Fruit fly (Drosophila melanogaster): ENCODE measurements around the gene Myc.

The Myc gene

DNA sequence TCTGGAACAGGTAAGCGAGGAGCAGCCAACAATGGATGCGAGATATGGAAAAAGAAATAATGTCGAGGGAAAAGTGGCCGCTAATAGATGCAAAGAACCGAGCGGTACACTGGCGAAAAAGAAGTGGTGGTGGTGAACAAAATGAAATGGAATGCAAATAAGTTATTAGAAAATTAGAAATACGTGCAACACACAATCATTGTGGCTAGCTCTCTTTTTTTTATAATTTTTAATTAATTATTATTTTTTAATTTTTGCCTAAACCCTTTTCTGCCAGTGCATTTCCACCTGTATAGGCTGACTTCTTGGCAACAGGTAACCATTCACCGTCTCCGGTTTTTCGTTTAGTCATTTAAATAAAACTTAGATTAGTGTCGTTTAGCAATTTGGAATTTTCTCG lies 17.8 kb upstream of the Myc start (continued):
- TF ChIP-seq disco-r (GFP tag; optimal IDR thresholded peaks at IDR 0.05) (no peak), lbe (GFP tag; optimal IDR thresholded peaks at IDR 0.05) (no peak), esg (GFP tag; conservative IDR thresholded peaks at IDR 0.05) (peak; percentile 78), CG11398 (GFP tag; optimal IDR thresholded peaks at IDR 0.05) (no peak), salm (tag; optimal IDR thresholded peaks at IDR 0.05) (peak; percentile 43), Nf-YB (GFP tag; optimal IDR thresholded peaks at IDR 0.05) (peak; percentile 59), CG8089 (GFP tag; optimal IDR thresholded peaks at IDR 0.05) (peak; percentile 20), CG8478 (optimal IDR thresholded peaks at IDR 0.05) (no peak), CG7556 (GFP tag; optimal IDR thresholded peaks at IDR 0.05) (peak; percentile 75), odd (GFP tag; optimal IDR thresholded peaks at IDR 0.05) (peak; percentile 35), Sox102F (GFP tag; optimal IDR thresholded peaks at IDR 0.05) (peak; percentile 59), hkb (optimal IDR thresholded peaks at IDR 0.05) (no peak), hkb (GFP tag; IDR thresholded peaks at IDR 0.05) (peak; percentile 87), D19A (tag; optimal IDR thresholded peaks at IDR 0.05) (peak; percentile 72), ac (GFP tag; optimal IDR thresholded peaks at IDR 0.05) (peak; percentile 79), tll (GFP tag; optimal IDR thresholded peaks at IDR 0.05) (peak in 1 of 2 experiments; percentile 11), her (GFP tag; optimal IDR thresholded peaks at IDR 0.05) (no peak), CG3838 (GFP tag; optimal IDR thresholded peaks at IDR 0.05) (no peak), CG9797 (GFP tag; optimal IDR thresholded peaks at IDR 0.05) (no peak), CG32532 (GFP tag; IDR thresholded peaks at IDR 0.05) (peak; percentile 90), chinmo (GFP tag; IDR thresholded peaks at IDR 0.05; ENCODE audit: partially characterized antibody) (no peak), al (GFP tag; IDR thresholded peaks at IDR 0.05) (peak; percentile 79), BEAF-32 (GFP tag; optimal IDR thresholded peaks at IDR 0.05) (no peak), CG15073 (GFP tag; optimal IDR thresholded peaks at IDR 0.05) (peak; percentile 28), CG9215 (GFP tag; IDR thresholded peaks at IDR 0.05) (peak; percentile 64), ind (GFP tag; optimal IDR thresholded peaks at IDR 0.05) (peak; percentile 65), CG10274 (GFP tag; optimal IDR thresholded peaks at IDR 0.05) (peak; percentile 31), Poxn (GFP tag; IDR thresholded peaks at IDR 0.05) (peak; percentile 45; the same call in 1 of the 2 replicates), ken (GFP tag; IDR thresholded peaks at IDR 0.05) (peak; percentile 86), CG4424 (GFP tag; optimal IDR thresholded peaks at IDR 0.05) (peak; percentile 88), CTCF (GFP tag; optimal IDR thresholded peaks at IDR 0.05) (no peak), CG2875 (GFP tag; optimal IDR thresholded peaks at IDR 0.05) (peak; percentile 73), Side (GFP tag; optimal IDR thresholded peaks at IDR 0.05) (no peak), ara (GFP tag; IDR thresholded peaks at IDR 0.05) (peak; percentile 92), Elba2 (GFP tag; optimal IDR thresholded peaks at IDR 0.05) (peak; percentile 27), Doc3 (GFP tag; IDR thresholded peaks at IDR 0.05; ENCODE audit: partially characterized antibody) (no peak), H15 (GFP tag; IDR thresholded peaks at IDR 0.05) (peak; percentile 81), CG10267 (tag; optimal IDR thresholded peaks at IDR 0.05) (peak; percentile 79), chif (GFP tag; optimal IDR thresholded peaks at IDR 0.05) (peak; percentile 2 to 67), Hr78 (GFP tag; optimal IDR thresholded peaks at IDR 0.05) (no peak), NK7.1 (GFP tag; optimal IDR thresholded peaks at IDR 0.05) (no peak), bigmax (GFP tag; optimal IDR thresholded peaks at IDR 0.05) (no peak), Dip2 (GFP tag; IDR thresholded peaks at IDR 0.05) (no peak), Optix (GFP tag; IDR thresholded peaks at IDR 0.05) (peak; percentile 85), vnd (GFP tag; IDR thresholded peaks at IDR 0.05; ENCODE audit: partially characterized antibody) (no peak), Bgb (GFP tag; IDR thresholded peaks at IDR 0.05; ENCODE audit: partially characterized antibody) (no peak), psq (GFP tag; optimal IDR thresholded peaks at IDR 0.05) (peak; percentile 29), pros (GFP tag; optimal IDR thresholded peaks at IDR 0.05) (no peak), klu (GFP tag; IDR thresholded peaks at IDR 0.05) (peak; percentile 64), run (tag; optimal IDR thresholded peaks at IDR 0.05) (no peak), slbo (GFP tag; IDR thresholded peaks at IDR 0.05) (peak; percentile 83), phol (tag; optimal IDR thresholded peaks at IDR 0.05) (peak; percentile 87)
